Worm (Caenorhabditis elegans): ENCODE measurements around the gene cest-5.2.

ce11 chrIV:6634789-6635188 is 7.1 kb upstream of the cest-5.2 start, which contains the start of gene metl-13:
- TF ChIP-seq lsy-2 (tag; optimal IDR thresholded peaks at IDR 0.05): no peak
- no peak for TF ChIP-seq nhr-237 (tag; optimal IDR thresholded peaks at IDR 0.05)
- no peak for TF ChIP-seq unc-120 (tag; optimal IDR thresholded peaks at IDR 0.05; ENCODE audit: poor library complexity, severe bottlenecking)
- no peak for TF ChIP-seq nhr-76 (tag; optimal IDR thresholded peaks at IDR 0.05)
- TF ChIP-seq nhr-12 (tag; optimal IDR thresholded peaks at IDR 0.05): no peak
- no peak for TF ChIP-seq snpc-4 (tag; optimal IDR thresholded peaks at IDR 0.05)
- no peak for TF ChIP-seq elt-3 (tag; optimal IDR thresholded peaks at IDR 0.05)
- TF ChIP-seq mab-5 (tag; optimal IDR thresholded peaks at IDR 0.05): no peak
- no peak for TF ChIP-seq ztf-11 (tag; optimal IDR thresholded peaks at IDR 0.05)
- TF ChIP-seq blmp-1 (tag; optimal IDR thresholded peaks at IDR 0.05): no peak
- TF ChIP-seq lin-13 (tag; optimal IDR thresholded peaks at IDR 0.05): no peak

All from whole organism, mixed stage, embryonic.